Fruit fly (Drosophila melanogaster) whole organism, wandering third instar larva: ENCODE data around the gene mdlc.

Source experiments
- Abd-B ChIP-seq: fragments of >200 bp; optimal IDR thresholded peaks from 2 replicates; lab custom pipeline; 2017; ENCODE audit warnings: missing biosample characterization, missing genetic modification characterization
- CG32264 ChIP-seq: fragments of 200-800 bp; sonication (Bioruptor generic); optimal IDR thresholded peaks from 2 replicates; lab custom pipeline; 2016; ENCODE audit warnings: missing biosample characterization, missing genetic modification characterization
- CG9705 ChIP-seq: fragments of 200-800 bp; sonication (Bioruptor generic); optimal IDR thresholded peaks from 2 replicates; lab custom pipeline; 2018; ENCODE audit warnings: missing biosample characterization, mild to moderate bottlenecking, missing genetic modification characterization
- CrebA ChIP-seq: fragments of 200-800 bp; sonication (Bioruptor generic); optimal IDR thresholded peaks from 2 replicates; lab custom pipeline; 2016; ENCODE audit warnings: missing biosample characterization, mild to moderate bottlenecking, missing genetic modification characterization, borderline replicate concordance
- Dfd ChIP-seq: fragments of >200 bp; optimal IDR thresholded peaks from 2 replicates; lab custom pipeline; 2017; ENCODE audit warnings: missing biosample characterization, missing genetic modification characterization
- Dif ChIP-seq: fragments of 200-275, 200-300 bp; sonication (Bioruptor generic); optimal IDR thresholded peaks from 2 replicates; lab custom pipeline; 2018; ENCODE audit warnings: missing biosample characterization, missing genetic modification characterization; ENCODE audit not compliant: partially characterized antibody
- GATAd ChIP-seq: sonication (Bioruptor generic); optimal IDR thresholded peaks from 2 replicates; lab custom pipeline; 2016; ENCODE audit warnings: missing biosample characterization, missing genetic modification characterization
- HLH106 ChIP-seq: fragments of 200-800 bp; optimal IDR thresholded peaks from 3 replicates; lab custom pipeline; 2019; ENCODE audit warnings: missing biosample characterization, mild to moderate bottlenecking, missing genetic modification characterization, moderate library complexity
- Hnf4 ChIP-seq: fragments of 200-800 bp; sonication (Bioruptor generic); optimal IDR thresholded peaks from 2 replicates; lab custom pipeline; 2016; ENCODE audit warnings: missing biosample characterization, mild to moderate bottlenecking, missing genetic modification characterization
- Hr78 ChIP-seq: fragments of >200 bp; optimal IDR thresholded peaks from 2 replicates; lab custom pipeline; 2017; ENCODE audit warnings: missing biosample characterization, missing genetic modification characterization
- Hr83 ChIP-seq: fragments of 200-300 bp; sonication (Bioruptor generic); optimal IDR thresholded peaks from 2 replicates; lab custom pipeline; 2016; ENCODE audit warnings: missing biosample characterization, mild to moderate bottlenecking, missing genetic modification characterization, moderate library complexity; ENCODE audit not compliant: poor library complexity, severe bottlenecking
- Jra ChIP-seq: sonication (Bioruptor generic); optimal IDR thresholded peaks from 2 replicates; lab custom pipeline; 2016; ENCODE audit warnings: missing biosample characterization, missing genetic modification characterization
- Mio ChIP-seq: sonication (Bioruptor generic); optimal IDR thresholded peaks from 2 replicates; lab custom pipeline; 2016; ENCODE audit warnings: missing biosample characterization, missing genetic modification characterization
- Myc ChIP-seq: fragments of >200 bp; optimal IDR thresholded peaks from 2 replicates; lab custom pipeline; 2017
- N ChIP-seq: fragments of >200 bp; optimal IDR thresholded peaks from 2 replicates; lab custom pipeline; 2018; ENCODE audit warnings: missing biosample characterization, missing external identifiers, missing genetic modification characterization
- OdsH ChIP-seq: fragments of 200-800 bp; sonication (Bioruptor generic); optimal IDR thresholded peaks from 2 replicates; lab custom pipeline; 2016; ENCODE audit warnings: missing biosample characterization, mild to moderate bottlenecking, missing genetic modification characterization
- Rel ChIP-seq, 2 experiments: fragments of 200-800 bp; sonication (Bioruptor generic) in 1 of 2; optimal IDR thresholded peaks; 2 replicates in 1 of 2; 3 replicates in 1 of 2; lab custom pipeline; 2016 to 2019; ENCODE audit warnings: mild to moderate bottlenecking in 2 of 2, missing biosample characterization in 2 of 2, missing genetic modification characterization in 2 of 2, moderate library complexity in 1 of 2
- Sp1 ChIP-seq: fragments of 200-800 bp; sonication (Bioruptor generic); optimal IDR thresholded peaks from 3 replicates; lab custom pipeline; 2019; ENCODE audit warnings: missing biosample characterization, mild to moderate bottlenecking, missing genetic modification characterization, moderate library complexity
- Vsx2 ChIP-seq: fragments of 200-300, 225-300 bp; sonication (Bioruptor generic); optimal IDR thresholded peaks from 2 replicates; lab custom pipeline; 2018; ENCODE audit warnings: missing biosample characterization, missing genetic modification characterization; ENCODE audit not compliant: partially characterized antibody
- br ChIP-seq: fragments of 200-800 bp; sonication (Bioruptor generic); optimal IDR thresholded peaks from 2 replicates; lab custom pipeline; 2016; ENCODE audit warnings: missing biosample characterization, missing genetic modification characterization
- brk ChIP-seq: fragments of 200-800 bp; sonication (Bioruptor generic); optimal IDR thresholded peaks from 2 replicates; lab custom pipeline; 2016; ENCODE audit warnings: missing biosample characterization, mild to moderate bottlenecking, missing genetic modification characterization
- dl ChIP-seq, 2 experiments: fragments of 175-275, 200-275 bp in 1 of 2; fragments of 200-275 bp in 1 of 2; sonication (Bioruptor generic); optimal IDR thresholded peaks; lab custom pipeline; 2018; ENCODE audit warnings: mild to moderate bottlenecking in 2 of 2, missing biosample characterization in 2 of 2, missing genetic modification characterization in 2 of 2, moderate library complexity in 2 of 2; ENCODE audit not compliant: partially characterized antibody in 2 of 2, insufficient read depth in 1 of 2
- dmrt93B ChIP-seq: fragments of 200-800 bp; sonication (Bioruptor generic); optimal IDR thresholded peaks from 2 replicates; lab custom pipeline; 2018; ENCODE audit warnings: missing biosample characterization, mild to moderate bottlenecking, missing genetic modification characterization
- dsf ChIP-seq: sonication (Bioruptor generic); optimal IDR thresholded peaks from 2 replicates; lab custom pipeline; 2016; ENCODE audit warnings: missing biosample characterization, missing genetic modification characterization, borderline replicate concordance
- ey ChIP-seq: fragments of 200-800 bp; sonication (Bioruptor generic); optimal IDR thresholded peaks from 2 replicates; lab custom pipeline; 2016; ENCODE audit warnings: missing biosample characterization, missing genetic modification characterization
- foxo ChIP-seq, 2 experiments: fragments of 200-800 bp; sonication (Bioruptor generic); optimal IDR thresholded peaks; 2 replicates in 1 of 2; 3 replicates in 1 of 2; lab custom pipeline; 2016 to 2017; ENCODE audit warnings: missing biosample characterization in 2 of 2, missing genetic modification characterization in 2 of 2
- fru ChIP-seq: fragments of 200-800 bp; sonication (Bioruptor generic); optimal IDR thresholded peaks from 3 replicates; lab custom pipeline; 2016; ENCODE audit warnings: missing biosample characterization, mild to moderate bottlenecking, missing genetic modification characterization
- h ChIP-seq: fragments of 200-800 bp; sonication (Bioruptor generic); optimal IDR thresholded peaks from 3 replicates; lab custom pipeline; 2016; ENCODE audit warnings: missing biosample characterization, mild to moderate bottlenecking, missing genetic modification characterization
- jim ChIP-seq: fragments of 175-275, 200-325 bp; sonication (Bioruptor generic); optimal IDR thresholded peaks from 2 replicates; lab custom pipeline; 2016; ENCODE audit warnings: missing biosample characterization, mild to moderate bottlenecking, missing genetic modification characterization
- lola ChIP-seq: fragments of >200 bp; optimal IDR thresholded peaks from 2 replicates; lab custom pipeline; 2017; ENCODE audit warnings: missing biosample characterization, missing genetic modification characterization
- pan ChIP-seq: fragments of >200 bp; optimal IDR thresholded peaks from 2 replicates; lab custom pipeline; 2017
- psq ChIP-seq: fragments of 200-800 bp; sonication (Bioruptor generic); optimal IDR thresholded peaks from 3 replicates; lab custom pipeline; 2017; ENCODE audit warnings: missing biosample characterization, mild to moderate bottlenecking, missing genetic modification characterization, moderate library complexity
- rgr ChIP-seq: fragments of 200-800 bp; sonication (Bioruptor generic); optimal IDR thresholded peaks from 3 replicates; lab custom pipeline; 2016; ENCODE audit warnings: missing biosample characterization, mild to moderate bottlenecking, missing genetic modification characterization
- sage ChIP-seq: fragments of 200-800 bp; sonication (Bioruptor generic); optimal IDR thresholded peaks from 2 replicates; lab custom pipeline; 2016; ENCODE audit warnings: missing biosample characterization, mild to moderate bottlenecking, missing genetic modification characterization
- sv ChIP-seq: fragments of 200-800 bp; sonication (Bioruptor generic); optimal IDR thresholded peaks from 3 replicates; lab custom pipeline; 2016; ENCODE audit warnings: missing biosample characterization, missing genetic modification characterization
- tai ChIP-seq: sonication (Bioruptor generic); optimal IDR thresholded peaks from 2 replicates; lab custom pipeline; 2016; ENCODE audit warnings: missing biosample characterization, missing genetic modification characterization
- usp ChIP-seq: fragments of >200 bp; optimal IDR thresholded peaks from 2 replicates; lab custom pipeline; 2017; ENCODE audit warnings: missing biosample characterization, missing genetic modification characterization
- woc ChIP-seq: sonication (Bioruptor generic); optimal IDR thresholded peaks from 2 replicates; lab custom pipeline; 2016; ENCODE audit warnings: missing biosample characterization, mild to moderate bottlenecking, missing genetic modification characterization

The mdlc gene

dm6 chr3R:20013404-20013922 lies 44.1 kb upstream of the mdlc start, which contains the start of the genes CG17190 and CG4836:
Gene CG17190 (minus strand): TSS chr3R:20013504.
Gene CG4836 (plus strand): TSS chr3R:20013872.
- no peak for TF ChIP-seq h (GFP tag; lab: Kevin White, UChicago)
- TF ChIP-seq sv (GFP tag; lab: Kevin White, UChicago) = no peak
- no peak for TF ChIP-seq Jra
- TF ChIP-seq usp = no peak
- TF ChIP-seq br = no peak

dm6 chr3R:20021152-20021769 lies 36.3 kb upstream of the mdlc start, which contains the start of the genes PIG-L and psidin:
Gene PIG-L (minus strand): TSS chr3R:20021338.
Gene psidin (plus strand): TSS chr3R:20021704.
- TF ChIP-seq fru (GFP tag; lab: Kevin White, UChicago) (peak; percentile 75), foxo (GFP tag; optimal IDR thresholded peaks at IDR 0.05; lab: Kevin White, UChicago) (peak in 1 of 2 experiments; percentile 81), br (peak; percentile 80), dl (GFP tag; optimal IDR thresholded peaks at IDR 0.05; lab: Kevin White, UChicago; ENCODE audit: insufficient read depth in 1 of 2, partially characterized antibody in 2 of 2) (no peak), Rel (GFP tag; optimal IDR thresholded peaks at IDR 0.05; lab: Kevin White, UChicago) (no peak), Rel (tag; optimal IDR thresholded peaks at IDR 0.05; lab: Kevin White, UChicago) (peak; percentile 35), Hr78 (GFP tag; lab: Kevin White, UChicago) (no peak), tai (GFP tag; lab: Kevin White, UChicago) (no peak), h (GFP tag; lab: Kevin White, UChicago) (no peak), pan (lab: Kevin White, UChicago) (no peak), sage (GFP tag; lab: Kevin White, UChicago) (no peak), Hr83 (peak; percentile 69), rgr (GFP tag; lab: Kevin White, UChicago) (peak; percentile 88), Hnf4 (no peak), N (GFP tag; lab: Kevin White, UChicago) (no peak), CrebA (GFP tag; lab: Kevin White, UChicago) (no peak), lola (GFP tag; lab: Kevin White, UChicago) (no peak), dmrt93B (GFP tag; lab: Kevin White, UChicago) (no peak), Dfd (GFP tag; lab: Kevin White, UChicago) (no peak), CG9705 (GFP tag; lab: Kevin White, UChicago) (peak; percentile 51), brk (no peak), Myc (lab: Kevin White, UChicago) (no peak), GATAd (GFP tag; lab: Kevin White, UChicago) (peak; percentile 86), Jra (no peak), CG32264 (GFP tag; lab: Kevin White, UChicago) (no peak), Mio (GFP tag; lab: Kevin White, UChicago) (peak; percentile 25), jim (GFP tag; lab: Kevin White, UChicago) (no peak), Abd-B (no peak), sv (GFP tag; lab: Kevin White, UChicago) (peak; percentile 74), psq (GFP tag; lab: Kevin White, UChicago) (peak; percentile 78), woc (peak; percentile 81), Vsx2 (GFP tag; lab: Kevin White, UChicago) (peak; percentile 21), Dif (GFP tag; lab: Kevin White, UChicago) (no peak), HLH106 (tag; lab: Kevin White, UChicago) (peak; percentile 91), OdsH (GFP tag; lab: Kevin White, UChicago) (peak; percentile 81), Sp1 (GFP tag; lab: Kevin White, UChicago) (peak; percentile 84), ey (peak; percentile 82), usp (no peak), dsf (GFP tag; lab: Kevin White, UChicago) (peak; percentile 72)
